Fruit fly (Drosophila melanogaster) whole organism, embryonic: ENCODE measurements around the gene CG14234.

Source experiments
- Antp ChIP-seq: fragments of 200-800 bp; sonication (Bioruptor generic); optimal IDR thresholded peaks from 3 replicates; lab custom pipeline; 2016; ENCODE audit warnings: missing biosample characterization, missing genetic modification characterization
- Asciz ChIP-seq: fragments of 200-800 bp; sonication (Bioruptor generic); optimal IDR thresholded peaks from 2 replicates; lab custom pipeline; 2017; ENCODE audit warnings: missing biosample characterization, mild to moderate bottlenecking, missing genetic modification characterization, missing genetic modification reagents
- CG10321 ChIP-seq: fragments of 200-800 bp; sonication (Bioruptor generic); IDR thresholded peaks from 2 replicates; pipeline ENCODE4 v1.3.6; 2022; ENCODE audit warnings: missing biosample characterization, missing genetic modification characterization
- CG10431 ChIP-seq: fragments of 200-800 bp; sonication (Bioruptor generic); optimal IDR thresholded peaks from 3 replicates; lab custom pipeline; 2018; ENCODE audit warnings: missing biosample characterization, mild to moderate bottlenecking, missing genetic modification characterization
- CG11504 ChIP-seq: fragments of 200-800 bp; sonication (Bioruptor generic); optimal IDR thresholded peaks from 3 replicates; lab custom pipeline; 2019; ENCODE audit warnings: missing biosample characterization, mild to moderate bottlenecking, missing genetic modification characterization, moderate library complexity
- CG12155 ChIP-seq: fragments of 200-800 bp; sonication (Bioruptor generic); optimal IDR thresholded peaks from 3 replicates; lab custom pipeline; 2016; ENCODE audit warnings: missing biosample characterization, missing genetic modification characterization
- CG12769 ChIP-seq: fragments of 200-800 bp; sonication (Bioruptor generic); optimal IDR thresholded peaks from 2 replicates; lab custom pipeline; 2019; ENCODE audit warnings: missing biosample characterization, mild to moderate bottlenecking, missing genetic modification characterization, moderate library complexity
- CG13624 ChIP-seq: fragments of 200-800 bp; sonication (Bioruptor generic); optimal IDR thresholded peaks from 2 replicates; lab custom pipeline; 2016; ENCODE audit warnings: missing biosample characterization, missing genetic modification characterization
- CG13775 ChIP-seq: fragments of 200-800 bp; sonication (Bioruptor generic); optimal IDR thresholded peaks from 3 replicates; lab custom pipeline; 2017; ENCODE audit warnings: missing biosample characterization, mild to moderate bottlenecking, missing genetic modification characterization
- CG14050 ChIP-seq: fragments of 200-800 bp; sonication (Bioruptor generic); IDR thresholded peaks from 3 replicates; pipeline ENCODE4 v1.3.6; 2022; ENCODE audit warnings: missing biosample characterization, missing genetic modification characterization
- CG15269 ChIP-seq: fragments of 200-800 bp; sonication (Bioruptor generic); optimal IDR thresholded peaks from 2 replicates; lab custom pipeline; 2018; ENCODE audit warnings: missing biosample characterization, mild to moderate bottlenecking, missing genetic modification characterization, moderate library complexity
- CG15696 ChIP-seq: fragments of 200-800 bp; sonication (Bioruptor generic); optimal IDR thresholded peaks from 2 replicates; lab custom pipeline; 2019; ENCODE audit warnings: missing biosample characterization, mild to moderate bottlenecking, missing genetic modification characterization, moderate library complexity
- CG1647 ChIP-seq: fragments of 200-800 bp; sonication (Bioruptor generic); optimal IDR thresholded peaks from 3 replicates; lab custom pipeline; 2016; ENCODE audit warnings: missing biosample characterization, missing genetic modification characterization
- CG17829 ChIP-seq: fragments of 200-800 bp; optimal IDR thresholded peaks from 2 replicates; lab custom pipeline; 2019; ENCODE audit warnings: missing biosample characterization, mild to moderate bottlenecking, missing genetic modification characterization, moderate library complexity
- CG18599 ChIP-seq: fragments of 200-800 bp; sonication (Bioruptor generic); optimal IDR thresholded peaks from 3 replicates; lab custom pipeline; 2017; ENCODE audit warnings: missing biosample characterization, missing genetic modification characterization, mild to moderate bottlenecking, moderate library complexity, missing genetic modification reagents
- CG30020 ChIP-seq: fragments of 200-800 bp; optimal IDR thresholded peaks from 2 replicates; lab custom pipeline; 2019; ENCODE audit warnings: missing biosample characterization, mild to moderate bottlenecking, missing genetic modification characterization, moderate library complexity
- CG30403 ChIP-seq: fragments of 200-800 bp; sonication (Bioruptor generic); optimal IDR thresholded peaks from 3 replicates; lab custom pipeline; 2016; ENCODE audit warnings: missing biosample characterization, missing genetic modification characterization
- CG32767 ChIP-seq: fragments of 200-800 bp; sonication (Bioruptor generic); IDR thresholded peaks from 2 replicates; pipeline ENCODE4 v1.3.6; 2022; ENCODE audit warnings: missing biosample characterization, missing genetic modification characterization
- CG3407 ChIP-seq: fragments of 200-800 bp; sonication (Bioruptor generic); optimal IDR thresholded peaks from 2 replicates; lab custom pipeline; 2018; ENCODE audit warnings: missing biosample characterization, mild to moderate bottlenecking, missing genetic modification characterization
- CG34422 ChIP-seq: fragments of 200-800 bp; sonication (Bioruptor generic); IDR thresholded peaks from 3 replicates; pipeline ENCODE4 v1.3.6; 2022; ENCODE audit warnings: missing biosample characterization, missing genetic modification characterization
- CG43689 ChIP-seq: fragments of 200-800 bp; sonication (Bioruptor generic); IDR thresholded peaks from 2 replicates; pipeline ENCODE4 v1.3.6; 2022; ENCODE audit warnings: missing biosample characterization, missing genetic modification characterization
- CG5245 ChIP-seq: fragments of 200-800 bp; sonication (Bioruptor generic); optimal IDR thresholded peaks from 3 replicates; lab custom pipeline; 2016; ENCODE audit warnings: missing biosample characterization, missing genetic modification characterization
- CG6654 ChIP-seq: fragments of 200-800 bp; sonication (Bioruptor generic); optimal IDR thresholded peaks from 2 replicates; lab custom pipeline; 2017; ENCODE audit warnings: missing biosample characterization, mild to moderate bottlenecking, missing genetic modification characterization
- CG7786 ChIP-seq: fragments of 200-800 bp; sonication (Bioruptor generic); optimal IDR thresholded peaks from 2 replicates; lab custom pipeline; 2016; ENCODE audit warnings: missing biosample characterization, missing genetic modification characterization
- CG7839 ChIP-seq: fragments of 200-800 bp; sonication (Bioruptor generic); optimal IDR thresholded peaks from 3 replicates; lab custom pipeline; 2018; ENCODE audit warnings: missing biosample characterization, mild to moderate bottlenecking, missing genetic modification characterization, moderate library complexity
- CG7987 ChIP-seq: fragments of 200-800 bp; sonication (Bioruptor generic); optimal IDR thresholded peaks from 2 replicates; lab custom pipeline; 2018; ENCODE audit warnings: missing biosample characterization, mild to moderate bottlenecking, missing genetic modification characterization, moderate library complexity
- CG8388 ChIP-seq: fragments of 200-800 bp; sonication (Bioruptor generic); optimal IDR thresholded peaks from 2 replicates; lab custom pipeline; 2019; ENCODE audit warnings: missing biosample characterization, mild to moderate bottlenecking, missing genetic modification characterization, moderate library complexity
- CG8478 ChIP-seq: fragments of >200 bp; optimal IDR thresholded peaks from 2 replicates; lab custom pipeline; 2018
- Eip74EF ChIP-seq, 2 experiments: fragments of 200-800 bp in 1 of 2; fragments of >200 bp in 1 of 2; sonication (Bioruptor generic) in 1 of 2; optimal IDR thresholded peaks; 2 replicates each; lab custom pipeline; 2017 to 2019; ENCODE audit warnings: missing biosample characterization in 2 of 2, missing genetic modification characterization in 2 of 2, mild to moderate bottlenecking in 1 of 2, moderate library complexity in 1 of 2
- Fer2 ChIP-seq: fragments of 200-800 bp; sonication (Bioruptor generic); optimal IDR thresholded peaks from 2 replicates; lab custom pipeline; 2018; ENCODE audit warnings: missing biosample characterization, mild to moderate bottlenecking, missing genetic modification characterization, moderate library complexity
- H2.0 ChIP-seq: fragments of 200-800 bp; sonication (Bioruptor generic); IDR thresholded peaks from 2 replicates; pipeline ENCODE4 v1.3.6; 2022; ENCODE audit warnings: missing biosample characterization, missing genetic modification characterization
- HHEX ChIP-seq: fragments of 200-800 bp; sonication (Bioruptor generic); optimal IDR thresholded peaks from 3 replicates; lab custom pipeline; 2017; ENCODE audit warnings: missing biosample characterization, mild to moderate bottlenecking, missing genetic modification characterization, missing genetic modification reagents
- HLH4C ChIP-seq: fragments of 200-800 bp; sonication (Bioruptor generic); IDR thresholded peaks from 3 replicates; pipeline ENCODE4 v1.3.6; 2022; ENCODE audit warnings: missing biosample characterization, missing genetic modification characterization; ENCODE audit not compliant: partially characterized antibody
- Hmx ChIP-seq: fragments of 200-800 bp; sonication (Bioruptor generic); optimal IDR thresholded peaks from 2 replicates; lab custom pipeline; 2016; ENCODE audit warnings: missing biosample characterization, missing genetic modification characterization
- Oaz ChIP-seq: fragments of 200-800 bp; sonication (Bioruptor generic); IDR thresholded peaks from 2 replicates; pipeline ENCODE4 v1.3.6; 2022; ENCODE audit warnings: missing biosample characterization, missing genetic modification characterization
- Rx ChIP-seq: fragments of 200-800 bp; sonication (Bioruptor generic); IDR thresholded peaks from 2 replicates; pipeline ENCODE4 v1.3.6; 2022; ENCODE audit warnings: missing biosample characterization, missing genetic modification characterization
- Sry-δ ChIP-seq: fragments of 200-800 bp; sonication (Bioruptor generic); optimal IDR thresholded peaks from 2 replicates; lab custom pipeline; 2016; ENCODE audit warnings: missing biosample characterization, missing genetic modification characterization
- Tbp ChIP-seq: fragments of >200 bp; optimal IDR thresholded peaks from 2 replicates; lab custom pipeline; 2018; ENCODE audit warnings: missing biosample characterization, missing genetic modification characterization
- Vsx1 ChIP-seq: fragments of 200-800 bp; sonication (Bioruptor generic); optimal IDR thresholded peaks from 2 replicates; lab custom pipeline; 2017; ENCODE audit warnings: missing biosample characterization, mild to moderate bottlenecking, missing genetic modification characterization, missing genetic modification reagents
- ato ChIP-seq: fragments of 200-800 bp; sonication (Bioruptor generic); IDR thresholded peaks from 2 replicates; pipeline ENCODE4 v1.3.6; 2022; ENCODE audit warnings: missing biosample characterization, missing genetic modification characterization; ENCODE audit not compliant: partially characterized antibody
- bab2 ChIP-seq: fragments of 200-800 bp; sonication (Bioruptor generic); optimal IDR thresholded peaks from 2 replicates; lab custom pipeline; 2016; ENCODE audit warnings: missing biosample characterization, missing genetic modification characterization
- cg ChIP-seq: fragments of 200-800 bp; sonication (Bioruptor generic); optimal IDR thresholded peaks from 3 replicates; lab custom pipeline; 2019; ENCODE audit warnings: missing biosample characterization, mild to moderate bottlenecking, missing genetic modification characterization, moderate library complexity
- corto ChIP-seq: fragments of 200-800 bp; sonication (Bioruptor generic); optimal IDR thresholded peaks from 2 replicates; lab custom pipeline; 2016; ENCODE audit warnings: missing biosample characterization, mild to moderate bottlenecking, missing genetic modification characterization, moderate library complexity
- hkb ChIP-seq, 2 experiments: fragments of 200-800 bp in 1 of 2; fragments of >200 bp in 1 of 2; sonication (Bioruptor generic) in 1 of 2; IDR thresholded peaks in 1 of 2; optimal IDR thresholded peaks in 1 of 2; 2 replicates each; pipeline versions ENCODE4 v1.3.6 to Lab custom; 2017 to 2022; ENCODE audit warnings: missing biosample characterization in 1 of 2, missing genetic modification characterization in 1 of 2
- kni ChIP-seq: fragments of 200-800 bp; sonication (Bioruptor generic); optimal IDR thresholded peaks from 3 replicates; lab custom pipeline; 2017; ENCODE audit warnings: mild to moderate bottlenecking, missing biosample characterization, missing genetic modification reagents, missing genetic modification characterization
- otp ChIP-seq: fragments of 200-800 bp; sonication (Bioruptor generic); IDR thresholded peaks from 3 replicates; pipeline ENCODE4, ENCODE4 v1.3.6; 2022; ENCODE audit warnings: missing biosample characterization, missing genetic modification characterization
- pzg ChIP-seq: fragments of 200-800 bp; sonication (Bioruptor generic); optimal IDR thresholded peaks from 3 replicates; lab custom pipeline; 2018; ENCODE audit warnings: missing biosample characterization, mild to moderate bottlenecking, missing genetic modification characterization, moderate library complexity
- ro ChIP-seq: fragments of 200-800 bp; sonication (Bioruptor generic); IDR thresholded peaks from 2 replicates; pipeline ENCODE4 v1.3.6; 2022; ENCODE audit warnings: missing biosample characterization, missing genetic modification characterization
- sens ChIP-seq: fragments of 200-800 bp; sonication (Bioruptor generic); peaks from one replicate; lab custom pipeline; 2016; ENCODE audit warnings: missing biosample characterization, missing genetic modification characterization
- tx ChIP-seq: fragments of 200-800 bp; sonication (Bioruptor generic); optimal IDR thresholded peaks from 2 replicates; lab custom pipeline; 2016; ENCODE audit warnings: missing biosample characterization, missing genetic modification characterization
- vfl ChIP-seq: fragments of 200-800 bp; sonication (Bioruptor generic); optimal IDR thresholded peaks from 2 replicates; lab custom pipeline; 2016; ENCODE audit warnings: missing biosample characterization, missing genetic modification characterization

The CG14234 gene

dm6 chrX:19784875-19785274, 49.5 kb downstream of the CG14234 start (continued):
- no peak for TF ChIP-seq CG14050
- no peak for TF ChIP-seq ro (GFP tag; lab: Robert Waterston, UW)
- peak; percentile 25 for TF ChIP-seq CG8388 (GFP tag; lab: Kevin White, UChicago)
- TF ChIP-seq HHEX (GFP tag; lab: Kevin White, UChicago): no peak
- no peak for TF ChIP-seq CG12769 (tag; lab: Kevin White, UChicago)
- peak; percentile 31 for TF ChIP-seq CG30403 (GFP tag; lab: Kevin White, UChicago)
- no peak for TF ChIP-seq CG10431
- no peak for TF ChIP-seq Rx
- no peak for TF ChIP-seq CG6654 (GFP tag; lab: Kevin White, UChicago)
- no peak for TF ChIP-seq CG13775 (GFP tag; lab: Kevin White, UChicago)
- no peak for TF ChIP-seq Eip74EF (GFP tag; optimal IDR thresholded peaks at IDR 0.05; lab: Kevin White, UChicago)
- TF ChIP-seq CG43689 (GFP tag; lab: Robert Waterston, UW): no peak
- TF ChIP-seq CG7786: peak; percentile 12
- TF ChIP-seq CG18599 (GFP tag; lab: Kevin White, UChicago): no peak
- no peak for TF ChIP-seq corto (GFP tag; lab: Kevin White, UChicago)
- peak; percentile 55 for TF ChIP-seq CG7839
- no peak for TF ChIP-seq Fer2 (tag; lab: Kevin White, UChicago)
- no peak for TF ChIP-seq Sry-δ (GFP tag; lab: Kevin White, UChicago)
- no peak for TF ChIP-seq tx (GFP tag; lab: Kevin White, UChicago)
- no peak for TF ChIP-seq CG13624 (GFP tag; lab: Kevin White, UChicago)
- TF ChIP-seq Hmx: no peak
- no peak for TF ChIP-seq CG32767 (GFP tag; lab: Robert Waterston, UW)
- TF ChIP-seq kni (GFP tag; lab: Kevin White, UChicago): no peak
- no peak for TF ChIP-seq CG1647 (GFP tag; lab: Kevin White, UChicago)
- peak; percentile 93 for TF ChIP-seq sens (GFP tag; lab: Kevin White, UChicago)
- no peak for TF ChIP-seq CG7987 (GFP tag; lab: Kevin White, UChicago)
- no peak for TF ChIP-seq CG5245 (GFP tag; lab: Kevin White, UChicago)
- no peak for TF ChIP-seq otp (GFP tag; lab: Robert Waterston, UW)
- no peak for TF ChIP-seq hkb (optimal IDR thresholded peaks at IDR 0.05; lab: Kevin White, UChicago)
- no peak for TF ChIP-seq hkb (GFP tag; IDR thresholded peaks at IDR 0.05; lab: Robert Waterston, UW)
- TF ChIP-seq CG11504: peak; percentile 56
- no peak for TF ChIP-seq CG34422 (GFP tag; lab: Robert Waterston, UW)
- no peak for TF ChIP-seq pzg (GFP tag; lab: Kevin White, UChicago)
- no peak for TF ChIP-seq Oaz (GFP tag; lab: Robert Waterston, UW)
- no peak for TF ChIP-seq vfl (GFP tag; lab: Kevin White, UChicago)
- TF ChIP-seq CG17829 (tag; lab: Kevin White, UChicago): no peak
- no peak for TF ChIP-seq bab2 (GFP tag; lab: Kevin White, UChicago)
- no peak for TF ChIP-seq CG8478 (lab: Kevin White, UChicago)
- TF ChIP-seq ato: no peak
- no peak for TF ChIP-seq CG3407 (GFP tag; lab: Kevin White, UChicago)
- TF ChIP-seq CG12155 (GFP tag; lab: Kevin White, UChicago): no peak
- peak; percentile 29; the same call in 1 of the 2 replicates for TF ChIP-seq H2.0
- no peak for TF ChIP-seq Tbp (GFP tag; lab: Kevin White, UChicago)
- TF ChIP-seq cg (GFP tag; lab: Kevin White, UChicago): no peak
- TF ChIP-seq HLH4C (GFP tag; lab: Robert Waterston, UW): no peak
- no peak for TF ChIP-seq CG10321
- TF ChIP-seq Antp: peak; percentile 18
- TF ChIP-seq Vsx1 (GFP tag; lab: Kevin White, UChicago): no peak
- TF ChIP-seq CG30020: no peak
- no peak for TF ChIP-seq Asciz (GFP tag; lab: Kevin White, UChicago)
- peak; percentile 2 for TF ChIP-seq CG15269 (tag; lab: Kevin White, UChicago)
- no peak for TF ChIP-seq CG15696 (tag; lab: Kevin White, UChicago)
